Fruit fly (Drosophila melanogaster): ENCODE measurements around the gene twit.

- TF ChIP-seq CrebA (GFP tag; optimal IDR thresholded peaks at IDR 0.05; ENCODE audit: borderline replicate concordance) (no peak), Myc (optimal IDR thresholded peaks at IDR 0.05) (no peak), h (GFP tag; optimal IDR thresholded peaks at IDR 0.05) (no peak), Rel (GFP tag; optimal IDR thresholded peaks at IDR 0.05) (no peak), Rel (tag; optimal IDR thresholded peaks at IDR 0.05) (no peak), HLH106 (tag; optimal IDR thresholded peaks at IDR 0.05) (no peak), woc (GFP tag; optimal IDR thresholded peaks at IDR 0.05) (no peak), br (GFP tag; optimal IDR thresholded peaks at IDR 0.05) (no peak), N (GFP tag; optimal IDR thresholded peaks at IDR 0.05) (no peak), Mio (GFP tag; optimal IDR thresholded peaks at IDR 0.05) (no peak), Abd-B (GFP tag; optimal IDR thresholded peaks at IDR 0.05) (no peak), OdsH (GFP tag; optimal IDR thresholded peaks at IDR 0.05) (no peak)
Observed at dm6 chr2L:20851592-20851991, 786 bp upstream of the twit start.
